Fruit fly (Drosophila melanogaster) whole organism, prepupa: Measurements from ENCODE around the gene CG14321.

Experiments used
- Blimp-1 ChIP-seq: fragments of 200-800 bp; sonication (Bioruptor generic); optimal IDR thresholded peaks from 3 replicates; lab custom pipeline; 2017; ENCODE audit warnings: missing biosample characterization, missing genetic modification characterization, mild to moderate bottlenecking, moderate library complexity, missing genetic modification reagents
- CG10631 ChIP-seq: fragments of 200-800 bp; sonication (Bioruptor generic); optimal IDR thresholded peaks from 2 replicates; lab custom pipeline; 2016; ENCODE audit warnings: missing biosample characterization, missing genetic modification characterization
- CG10669 ChIP-seq: fragments of 200-800 bp; sonication (Bioruptor generic); optimal IDR thresholded peaks from 3 replicates; lab custom pipeline; 2018; ENCODE audit warnings: missing biosample characterization, mild to moderate bottlenecking, missing genetic modification characterization, moderate library complexity
- CG11294 ChIP-seq: fragments of 200-800 bp; sonication (Bioruptor generic); IDR thresholded peaks from 2 replicates; pipeline ENCODE4 v1.3.6; 2022; ENCODE audit warnings: missing biosample characterization, missing genetic modification characterization
- CG11762 ChIP-seq: fragments of 200-800 bp; sonication (Bioruptor generic); optimal IDR thresholded peaks from 3 replicates; lab custom pipeline; 2016; ENCODE audit warnings: missing biosample characterization, missing genetic modification characterization; ENCODE audit not compliant: insufficient read depth
- CG11902 ChIP-seq: fragments of 200-800 bp; sonication (Bioruptor generic); optimal IDR thresholded peaks from 3 replicates; lab custom pipeline; 2016; ENCODE audit warnings: missing biosample characterization, missing genetic modification characterization
- CG15336 ChIP-seq: fragments of 200-800 bp; sonication (Bioruptor generic); IDR thresholded peaks from 2 replicates; pipeline ENCODE4 v1.3.6; 2022; ENCODE audit warnings: missing biosample characterization, missing genetic modification characterization
- CG16779 ChIP-seq: fragments of 200-800 bp; sonication (Bioruptor generic); optimal IDR thresholded peaks from 3 replicates; lab custom pipeline; 2017; ENCODE audit warnings: missing biosample characterization, mild to moderate bottlenecking, missing genetic modification characterization
- CG3032 ChIP-seq: fragments of 200-800 bp; optimal IDR thresholded peaks from 2 replicates; lab custom pipeline; 2019; ENCODE audit warnings: missing biosample characterization, mild to moderate bottlenecking, missing genetic modification characterization, moderate library complexity
- CG31627 ChIP-seq: fragments of 200-800 bp; sonication (Bioruptor generic); optimal IDR thresholded peaks from 3 replicates; lab custom pipeline; 2016; ENCODE audit warnings: missing biosample characterization, missing genetic modification characterization
- CG32006 ChIP-seq: fragments of 200-800 bp; sonication (Bioruptor generic); optimal IDR thresholded peaks from 3 replicates; lab custom pipeline; 2017; ENCODE audit warnings: missing biosample characterization, mild to moderate bottlenecking, missing genetic modification characterization
- CG34406 ChIP-seq: fragments of 200-800 bp; sonication (Bioruptor generic); optimal IDR thresholded peaks from 3 replicates; lab custom pipeline; 2016; ENCODE audit warnings: missing biosample characterization, missing genetic modification characterization
- CG3919 ChIP-seq: fragments of 200-800 bp; sonication (Bioruptor generic); optimal IDR thresholded peaks from 3 replicates; lab custom pipeline; 2016; ENCODE audit warnings: missing biosample characterization, missing genetic modification characterization
- CG4318 ChIP-seq: fragments of 200-800 bp; sonication (Bioruptor generic); optimal IDR thresholded peaks from 3 replicates; lab custom pipeline; 2017; ENCODE audit warnings: missing biosample characterization, mild to moderate bottlenecking, missing genetic modification characterization
- CG6163 ChIP-seq: fragments of 200-800 bp; sonication (Bioruptor generic); IDR thresholded peaks from 3 replicates; pipeline ENCODE4 v1.3.6; 2022; ENCODE audit warnings: missing biosample characterization, missing genetic modification characterization
- CG6276 ChIP-seq: fragments of 200-800 bp; sonication (Bioruptor generic); optimal IDR thresholded peaks from 2 replicates; lab custom pipeline; 2017; ENCODE audit warnings: missing biosample characterization, mild to moderate bottlenecking, missing genetic modification characterization
- CG6808 ChIP-seq: fragments of 200-800 bp; sonication (Bioruptor generic); optimal IDR thresholded peaks from 3 replicates; lab custom pipeline; 2017; ENCODE audit warnings: missing biosample characterization, missing genetic modification characterization, mild to moderate bottlenecking, moderate library complexity, missing genetic modification reagents
- CG6854 ChIP-seq: fragments of 200-800 bp; sonication (Bioruptor generic); optimal IDR thresholded peaks from 2 replicates; lab custom pipeline; 2017; ENCODE audit warnings: missing biosample characterization, mild to moderate bottlenecking, missing genetic modification characterization
- CG7368 ChIP-seq: fragments of 200-800 bp; sonication (Bioruptor generic); optimal IDR thresholded peaks from 3 replicates; lab custom pipeline; 2016; ENCODE audit warnings: missing biosample characterization, missing genetic modification characterization
- CG8319 ChIP-seq: fragments of 200-800 bp; sonication (Bioruptor generic); optimal IDR thresholded peaks from 3 replicates; lab custom pipeline; 2016; ENCODE audit warnings: missing biosample characterization, missing genetic modification characterization
- CG8632 ChIP-seq: fragments of 200-800 bp; sonication (Bioruptor generic); optimal IDR thresholded peaks from 3 replicates; lab custom pipeline; 2016; ENCODE audit warnings: missing biosample characterization, missing genetic modification characterization
- CG9139 ChIP-seq: fragments of 200-800 bp; sonication (Bioruptor generic); optimal IDR thresholded peaks from 3 replicates; lab custom pipeline; 2017; ENCODE audit warnings: missing biosample characterization, mild to moderate bottlenecking, missing genetic modification characterization
- Eip78C ChIP-seq: fragments of 200-800 bp; sonication (Bioruptor generic); peaks from one replicate; lab custom pipeline; 2016; ENCODE audit warnings: missing biosample characterization, missing genetic modification characterization
- Eip93F ChIP-seq: fragments of 200-800 bp; sonication (Bioruptor generic); optimal IDR thresholded peaks from 2 replicates; lab custom pipeline; 2016; ENCODE audit warnings: missing biosample characterization, mild to moderate bottlenecking, missing genetic modification characterization
- Ets21C ChIP-seq: fragments of 200-800 bp; sonication (Bioruptor generic); optimal IDR thresholded peaks from 3 replicates; lab custom pipeline; 2016; ENCODE audit warnings: missing biosample characterization, missing genetic modification characterization
- Ets96B ChIP-seq: fragments of 200-800 bp; optimal IDR thresholded peaks from 2 replicates; lab custom pipeline; 2019; ENCODE audit warnings: missing biosample characterization, mild to moderate bottlenecking, missing genetic modification characterization, moderate library complexity
- Gug ChIP-seq: fragments of 200-800 bp; sonication (Bioruptor generic); IDR thresholded peaks from 2 replicates; pipeline ENCODE4 v1.3.6; 2022; ENCODE audit warnings: missing biosample characterization, missing genetic modification characterization
- Hr38 ChIP-seq: sonication (Bioruptor generic); optimal IDR thresholded peaks from 2 replicates; lab custom pipeline; 2016; ENCODE audit warnings: missing biosample characterization, missing genetic modification characterization
- Hr4 ChIP-seq: fragments of 200-800 bp; sonication (Bioruptor generic); optimal IDR thresholded peaks from 3 replicates; lab custom pipeline; 2016; ENCODE audit warnings: missing biosample characterization, missing genetic modification characterization
- Lpt ChIP-seq: fragments of 200-800 bp; sonication (Bioruptor generic); optimal IDR thresholded peaks from 3 replicates; lab custom pipeline; 2016; ENCODE audit warnings: missing biosample characterization, missing genetic modification characterization
- Met ChIP-seq: fragments of 200-800 bp; sonication (Bioruptor generic); optimal IDR thresholded peaks from 3 replicates; lab custom pipeline; 2016; ENCODE audit warnings: missing biosample characterization, missing genetic modification characterization
- OdsH ChIP-seq: fragments of 200-800 bp; sonication (Bioruptor generic); optimal IDR thresholded peaks from 3 replicates; lab custom pipeline; 2016; ENCODE audit warnings: missing biosample characterization, missing genetic modification characterization
- Smox ChIP-seq: fragments of 200-800 bp; sonication (Bioruptor generic); optimal IDR thresholded peaks from 3 replicates; lab custom pipeline; 2016; ENCODE audit warnings: missing biosample characterization, missing genetic modification characterization
- Sox102F ChIP-seq: fragments of 200-800 bp; sonication (Bioruptor generic); optimal IDR thresholded peaks from 2 replicates; lab custom pipeline; 2016; ENCODE audit warnings: missing biosample characterization, mild to moderate bottlenecking, missing genetic modification characterization
- Sox14 ChIP-seq: fragments of 200-800 bp; sonication (Bioruptor generic); optimal IDR thresholded peaks from 3 replicates; lab custom pipeline; 2016; ENCODE audit warnings: missing biosample characterization, missing genetic modification characterization
- Sox15 ChIP-seq: fragments of 200-800 bp; sonication (Bioruptor generic); optimal IDR thresholded peaks from 3 replicates; lab custom pipeline; 2016; ENCODE audit warnings: missing biosample characterization, missing genetic modification characterization
- acj6 ChIP-seq: fragments of 200-800 bp; sonication (Bioruptor generic); optimal IDR thresholded peaks from 3 replicates; lab custom pipeline; 2016; ENCODE audit warnings: missing biosample characterization, missing genetic modification characterization
- dac ChIP-seq: fragments of 200-800 bp; sonication (Bioruptor generic); optimal IDR thresholded peaks from 2 replicates; lab custom pipeline; 2017; ENCODE audit warnings: missing biosample characterization, mild to moderate bottlenecking, missing genetic modification characterization
- dsx ChIP-seq: fragments of 200-800 bp; optimal IDR thresholded peaks from 3 replicates; lab custom pipeline; 2019; ENCODE audit warnings: missing biosample characterization, mild to moderate bottlenecking, missing genetic modification characterization, moderate library complexity; ENCODE audit not compliant: poor library complexity, severe bottlenecking
- eg ChIP-seq: fragments of 200-800 bp; sonication (Bioruptor generic); IDR thresholded peaks from 3 replicates; pipeline ENCODE4 v1.3.6; 2022; ENCODE audit warnings: missing biosample characterization, missing genetic modification characterization
- esn ChIP-seq: fragments of 200-800 bp; sonication (Bioruptor generic); optimal IDR thresholded peaks from 2 replicates; lab custom pipeline; 2016; ENCODE audit warnings: missing biosample characterization, mild to moderate bottlenecking, missing genetic modification characterization, moderate library complexity
- fd85E ChIP-seq: fragments of 200-800 bp; sonication (Bioruptor generic); optimal IDR thresholded peaks from 3 replicates; lab custom pipeline; 2016; ENCODE audit warnings: missing biosample characterization, missing genetic modification characterization
- net ChIP-seq: fragments of 200-800 bp; sonication (Bioruptor generic); optimal IDR thresholded peaks from 3 replicates; lab custom pipeline; 2016; ENCODE audit warnings: missing biosample characterization, missing genetic modification characterization
- spab ChIP-seq: fragments of 200-800 bp; sonication (Bioruptor generic); optimal IDR thresholded peaks from 2 replicates; lab custom pipeline; 2017; ENCODE audit warnings: missing biosample characterization, mild to moderate bottlenecking, missing genetic modification characterization, missing genetic modification reagents
- svp ChIP-seq: fragments of 200-800 bp; sonication (Bioruptor generic); peaks from one replicate; lab custom pipeline; 2016; ENCODE audit warnings: missing biosample characterization, missing genetic modification characterization
- vri ChIP-seq: fragments of 200-800 bp; sonication (Bioruptor generic); optimal IDR thresholded peaks from 3 replicates; lab custom pipeline; 2016; ENCODE audit warnings: missing biosample characterization, mild to moderate bottlenecking, missing genetic modification characterization

Gene CG14321

dm6 chr3R:17701971-17702845 lies 31.2 kb upstream of the CG14321 start (continued):
- TF ChIP-seq acj6 (GFP tag; lab: Kevin White, UChicago) (peak; percentile 87), CG9139 (GFP tag; lab: Kevin White, UChicago) (peak; percentile 39), CG10631 (GFP tag; lab: Kevin White, UChicago) (peak; percentile 84), Gug (GFP tag; lab: Robert Waterston, UW) (no peak), Ets96B (peak; percentile 83), Ets21C (peak; percentile 52), Sox102F (GFP tag; lab: Kevin White, UChicago) (peak; percentile 70), CG3032 (tag; lab: Kevin White, UChicago) (peak; percentile 90), Lpt (GFP tag; lab: Kevin White, UChicago) (no peak), CG6854 (peak; percentile 66)

DNA sequence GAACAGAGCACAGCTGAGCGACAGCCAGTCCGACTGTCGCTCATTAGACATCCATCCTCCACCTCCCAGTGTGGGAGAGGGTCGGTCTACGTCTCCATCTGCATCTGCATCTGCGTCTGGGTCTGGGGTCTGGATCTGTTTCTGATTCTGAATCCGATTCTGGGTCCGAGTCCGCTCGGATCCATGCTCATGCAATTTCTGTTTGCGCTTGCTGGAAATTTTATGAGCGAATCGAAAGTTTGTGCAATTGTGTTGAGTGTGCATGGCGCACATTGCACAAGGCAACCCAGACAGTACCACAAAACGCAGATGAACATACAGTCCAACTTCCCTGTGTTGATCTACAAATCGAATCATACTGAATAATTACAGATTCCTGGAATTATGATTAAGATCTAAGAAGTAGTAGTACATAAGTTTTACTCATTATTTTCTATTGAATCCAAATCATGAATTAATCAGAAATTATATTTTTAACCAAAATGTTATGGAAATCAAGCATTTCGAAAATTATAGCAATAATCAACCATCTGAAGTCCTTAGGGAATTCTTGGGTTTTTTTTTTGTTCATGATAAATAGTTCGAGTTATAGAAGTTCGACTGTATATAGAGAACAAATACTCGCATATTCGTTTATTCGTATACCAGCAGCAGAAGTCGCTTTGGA lies 30.2 kb upstream of the CG14321 start:
- TF ChIP-seq CG15336 (GFP tag; lab: Robert Waterston, UW) (peak; percentile 97), Hr38 (GFP tag; lab: Kevin White, UChicago) (peak; percentile 40), CG6276 (GFP tag; lab: Kevin White, UChicago) (peak; percentile 97), Hr4 (GFP tag; lab: Kevin White, UChicago) (peak; percentile 98), Blimp-1 (GFP tag; lab: Kevin White, UChicago) (peak; percentile 78), CG10669 (GFP tag; lab: Kevin White, UChicago) (peak; percentile 96), CG11294 (peak; percentile 94), Eip78C (GFP tag; lab: Kevin White, UChicago) (peak; percentile 99), CG10631 (GFP tag; lab: Kevin White, UChicago) (peak; percentile 96), dsx (GFP tag; lab: Kevin White, UChicago) (peak; percentile 94), Sox102F (GFP tag; lab: Kevin White, UChicago) (peak; percentile 93), CG6163 (peak; percentile 91), CG3032 (tag; lab: Kevin White, UChicago) (peak; percentile 90), esn (GFP tag; lab: Kevin White, UChicago) (peak; percentile 96), CG34406 (peak; percentile 94), OdsH (peak; percentile 98), Smox (peak; percentile 94), spab (GFP tag; lab: Kevin White, UChicago) (peak; percentile 94), fd85E (GFP tag; lab: Kevin White, UChicago) (peak; percentile 79), CG31627 (GFP tag; lab: Kevin White, UChicago) (peak; percentile 96), vri (GFP tag; lab: Kevin White, UChicago) (peak; percentile 67), Lpt (GFP tag; lab: Kevin White, UChicago) (peak; percentile 90), CG11762 (GFP tag; lab: Kevin White, UChicago) (peak; percentile 97), CG16779 (tag; lab: Kevin White, UChicago) (peak; percentile 89), eg (GFP tag; lab: Robert Waterston, UW) (peak; percentile 94), Met (GFP tag; lab: Kevin White, UChicago) (peak; percentile 96), CG8319 (GFP tag; lab: Kevin White, UChicago) (peak; percentile 93), CG8632 (GFP tag; lab: Kevin White, UChicago) (peak; percentile 94), CG6854 (peak; percentile 22), Eip93F (peak; percentile 26), CG4318 (peak; percentile 94), CG6808 (peak; percentile 94), svp (GFP tag; lab: Kevin White, UChicago) (peak; percentile 96), CG7368 (GFP tag; lab: Kevin White, UChicago) (peak; percentile 95), CG11902 (peak; percentile 94), CG3919 (GFP tag; lab: Kevin White, UChicago) (peak; percentile 98), net (GFP tag; lab: Kevin White, UChicago) (peak; percentile 97), Sox15 (GFP tag; lab: Kevin White, UChicago) (peak; percentile 93), dac (peak; percentile 83), Ets21C (peak; percentile 91), Sox14 (GFP tag; lab: Kevin White, UChicago) (peak; percentile 97), Gug (GFP tag; lab: Robert Waterston, UW) (peak; percentile 94), CG32006 (GFP tag; lab: Kevin White, UChicago) (peak; percentile 98)
